Worm (Caenorhabditis elegans): Measurements from ENCODE around the gene ztf-20.

- no peak for TF ChIP-seq W03F9.2 (tag; optimal IDR thresholded peaks at IDR 0.05)
- TF ChIP-seq him-1 (tag; optimal IDR thresholded peaks at IDR 0.05): no peak
- TF ChIP-seq dao-5 (tag; optimal IDR thresholded peaks at IDR 0.05): no peak
Measured at ce11 chrV:18957267-18957843, 2.6 kb downstream of the ztf-20 start, which contains the start of gene hrg-10.

All from whole organism, L4/young adult.